Worm (Caenorhabditis elegans) whole organism, L1 larva: ENCODE measurements around the gene C24H11.1.
A peak's percentile ranks its signal among the peaks of the same experiment; 100 is the strongest.

Source experiments
- dpl-1 ChIP-seq, 3 experiments: fragments of 150-350 bp in 2 of 3; sonication (generic microtip) in 1 of 3; optimal IDR thresholded peaks; 2 replicates each; lab custom pipeline; 2014 to 2017; ENCODE audit warnings: missing biosample characterization in 3 of 3, missing genetic modification characterization in 3 of 3, missing genetic modification reagents in 3 of 3
- jun-1 ChIP-seq: fragments of 150-350 bp; optimal IDR thresholded peaks from 2 replicates; lab custom pipeline; 2014; ENCODE audit warnings: missing biosample characterization, missing genetic modification reagents, missing genetic modification characterization
- mdl-1 ChIP-seq, 2 experiments: fragments of 150-350 bp; optimal IDR thresholded peaks; 2 replicates each; lab custom pipeline; 2014 to 2017; ENCODE audit warnings: missing biosample characterization in 2 of 2, missing genetic modification characterization in 2 of 2, inconsistent platforms in 1 of 2

DNA sequence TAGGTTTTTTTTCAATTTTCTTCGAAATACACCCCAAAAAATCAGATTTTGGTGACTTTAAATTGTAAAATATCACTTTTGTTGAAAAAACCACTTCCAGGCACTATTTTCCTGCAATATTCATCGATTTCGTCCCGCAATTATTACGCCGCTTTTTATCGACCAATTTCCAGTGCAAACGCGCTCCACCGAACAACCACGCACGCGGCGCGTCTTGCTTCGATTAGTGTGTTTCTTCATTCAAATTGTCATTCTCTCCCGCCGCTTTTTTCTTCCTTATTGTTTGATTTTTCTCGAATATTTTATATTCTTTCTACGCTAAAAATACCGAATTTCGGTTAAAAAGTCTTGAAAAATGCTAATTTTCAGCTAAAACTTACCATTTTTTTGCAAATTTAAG lies 38.2 kb downstream of the C24H11.1 start:
- TF ChIP-seq dpl-1 (GFP tag; optimal IDR thresholded peaks at IDR 0.05; lab: Kevin White, UChicago) (peak; percentile 33 to 76 (median 58)), mdl-1 (tag; optimal IDR thresholded peaks at IDR 0.05; lab: Kevin White, UChicago) (peak in 1 of 2 experiments; percentile 88), jun-1 (tag; lab: Kevin White, UChicago) (no peak)
